Worm (Caenorhabditis elegans): ENCODE results near the gene T23E1.3.

The T23E1.3 gene

ce11 chrIV:3176067-3176758 lies 30.5 kb downstream of the T23E1.3 start, which contains the start of gene nlp-81:
nlp-81 (minus strand) TSS chrIV:3176117.
- no peak for TF ChIP-seq nhr-67 (tag; optimal IDR thresholded peaks at IDR 0.05)
- no peak for TF ChIP-seq eor-1 (tag; optimal IDR thresholded peaks at IDR 0.05)
- TF ChIP-seq nhr-77 (tag; optimal IDR thresholded peaks at IDR 0.05), result no peak
- no peak for TF ChIP-seq nhr-25 (tag; optimal IDR thresholded peaks at IDR 0.05)
- no peak for TF ChIP-seq pha-4 (tag; optimal IDR thresholded peaks at IDR 0.05)
- no peak for TF ChIP-seq egl-5 (tag; optimal IDR thresholded peaks at IDR 0.05)
- TF ChIP-seq ceh-82 (tag; optimal IDR thresholded peaks at IDR 0.05), result no peak
- TF ChIP-seq egl-27 (tag; optimal IDR thresholded peaks at IDR 0.05), result no peak
- TF ChIP-seq zag-1 (tag; optimal IDR thresholded peaks at IDR 0.05), result no peak
- no peak for TF ChIP-seq pqm-1 (tag; optimal IDR thresholded peaks at IDR 0.05)
- TF ChIP-seq elt-2 (tag; optimal IDR thresholded peaks at IDR 0.05), result no peak
- TF ChIP-seq aly-2 (tag; optimal IDR thresholded peaks at IDR 0.05), result no peak
- TF ChIP-seq jun-1 (tag; optimal IDR thresholded peaks at IDR 0.05), result no peak
- TF ChIP-seq mml-1 (tag; optimal IDR thresholded peaks at IDR 0.05), result no peak
- no peak for TF ChIP-seq ceh-28 (tag; optimal IDR thresholded peaks at IDR 0.05)
- TF ChIP-seq ZK546.5 (tag; optimal IDR thresholded peaks at IDR 0.05), result no peak

- no peak for TF ChIP-seq nhr-25 (tag; optimal IDR thresholded peaks at IDR 0.05)
- TF ChIP-seq ceh-9 (tag; optimal IDR thresholded peaks at IDR 0.05), result no peak
- no peak for TF ChIP-seq fkh-2 (tag; optimal IDR thresholded peaks at IDR 0.05)
- TF ChIP-seq elt-3 (tag; optimal IDR thresholded peaks at IDR 0.05), result no peak
- no peak for TF ChIP-seq pqm-1 (tag; optimal IDR thresholded peaks at IDR 0.05)
Observed at ce11 chrIV:3182920-3183319, 37.2 kb downstream of the T23E1.3 start.

ce11 chrIV:3191466-3191865 lies 45.8 kb downstream of the T23E1.3 start, which contains the start of gene Y67D8B.2:
Y67D8B.2 (minus strand) TSS chrIV:3191566.
- TF ChIP-seq daf-12 (tag; optimal IDR thresholded peaks at IDR 0.05) (no peak), ceh-16 (tag; optimal IDR thresholded peaks at IDR 0.05) (no peak), elt-1 (tag; optimal IDR thresholded peaks at IDR 0.05) (no peak), nhr-237 (tag; optimal IDR thresholded peaks at IDR 0.05) (no peak), nhr-77 (tag; optimal IDR thresholded peaks at IDR 0.05) (no peak), nhr-12 (tag; optimal IDR thresholded peaks at IDR 0.05) (no peak), ceh-28 (tag; optimal IDR thresholded peaks at IDR 0.05) (no peak), lin-39 (tag; optimal IDR thresholded peaks at IDR 0.05) (no peak), pqm-1 (tag; optimal IDR thresholded peaks at IDR 0.05) (no peak), jun-1 (tag; optimal IDR thresholded peaks at IDR 0.05) (no peak), nhr-11 (tag; optimal IDR thresholded peaks at IDR 0.05) (no peak), nhr-43 (tag; optimal IDR thresholded peaks at IDR 0.05; ENCODE audit: poor library complexity, severe bottlenecking) (no peak), tbx-2 (tag; optimal IDR thresholded peaks at IDR 0.05) (no peak), ztf-4 (tag; optimal IDR thresholded peaks at IDR 0.05) (no peak), fos-1 (tag; optimal IDR thresholded peaks at IDR 0.05) (no peak)

ce11 chrIV:3196367-3196766 lies 50.7 kb downstream of the T23E1.3 start:
- TF ChIP-seq nhr-25 (tag; optimal IDR thresholded peaks at IDR 0.05), result no peak
- no peak for TF ChIP-seq mml-1 (tag; optimal IDR thresholded peaks at IDR 0.05)
- TF ChIP-seq ZK546.5 (tag; optimal IDR thresholded peaks at IDR 0.05), result no peak
- TF ChIP-seq elt-2 (tag; optimal IDR thresholded peaks at IDR 0.05), result no peak
- TF ChIP-seq nhr-76 (tag; optimal IDR thresholded peaks at IDR 0.05), result no peak
- TF ChIP-seq lin-15B (tag; optimal IDR thresholded peaks at IDR 0.05), result no peak
- TF ChIP-seq nfya-1 (tag; optimal IDR thresholded peaks at IDR 0.05; ENCODE audit: insufficient read depth), result no peak
- no peak for TF ChIP-seq aly-2 (tag; optimal IDR thresholded peaks at IDR 0.05)
- TF ChIP-seq egl-5 (tag; optimal IDR thresholded peaks at IDR 0.05), result no peak
- no peak for TF ChIP-seq nhr-28 (tag; optimal IDR thresholded peaks at IDR 0.05)
- no peak for TF ChIP-seq nhr-77 (tag; optimal IDR thresholded peaks at IDR 0.05)
